Fruit fly (Drosophila melanogaster) whole organism, embryonic: ENCODE data around the gene CG13138.

ENCODE experiments used
- Aef1 ChIP-seq: fragments of 200-800 bp; sonication (Bioruptor generic); IDR thresholded peaks from 3 replicates; pipeline ENCODE4 v1.3.6; 2022; ENCODE audit warnings: missing biosample characterization, missing genetic modification characterization
- B-H2 ChIP-seq: fragments of 200-800 bp; sonication (Bioruptor generic); optimal IDR thresholded peaks from 2 replicates; lab custom pipeline; 2018; ENCODE audit warnings: missing biosample characterization, mild to moderate bottlenecking, missing genetic modification characterization
- CG10267 ChIP-seq: fragments of 200-800 bp; sonication (Bioruptor generic); optimal IDR thresholded peaks from 2 replicates; lab custom pipeline; 2018; ENCODE audit warnings: missing biosample characterization, mild to moderate bottlenecking, missing genetic modification characterization, moderate library complexity
- CG12071 ChIP-seq: fragments of 200-800 bp; sonication (Bioruptor generic); optimal IDR thresholded peaks from 3 replicates; lab custom pipeline; 2018; ENCODE audit warnings: missing biosample characterization, mild to moderate bottlenecking, missing genetic modification characterization
- CG12299 ChIP-seq: fragments of 200-800 bp; sonication (Bioruptor generic); optimal IDR thresholded peaks from 2 replicates; lab custom pipeline; 2018; ENCODE audit warnings: missing biosample characterization, mild to moderate bottlenecking, missing genetic modification characterization
- CG12391 ChIP-seq: fragments of 200-800 bp; sonication (Bioruptor generic); optimal IDR thresholded peaks from 3 replicates; lab custom pipeline; 2018; ENCODE audit warnings: missing biosample characterization, mild to moderate bottlenecking, missing genetic modification characterization, moderate library complexity
- CG13287 ChIP-seq: fragments of 200-800 bp; sonication (Bioruptor generic); IDR thresholded peaks from 2 replicates; pipeline ENCODE4 v1.3.6; 2022; ENCODE audit warnings: missing biosample characterization, missing genetic modification characterization; ENCODE audit not compliant: partially characterized antibody
- CG14710 ChIP-seq: fragments of 200-800 bp; sonication (Bioruptor generic); optimal IDR thresholded peaks from 3 replicates; lab custom pipeline; 2019; ENCODE audit warnings: missing biosample characterization, mild to moderate bottlenecking, missing genetic modification characterization, moderate library complexity
- CG1602 ChIP-seq: fragments of 200-800 bp; sonication (Bioruptor generic); optimal IDR thresholded peaks from 3 replicates; lab custom pipeline; 2016; ENCODE audit warnings: missing biosample characterization, missing genetic modification characterization
- CG17829 ChIP-seq: fragments of 200-800 bp; optimal IDR thresholded peaks from 2 replicates; lab custom pipeline; 2019; ENCODE audit warnings: missing biosample characterization, mild to moderate bottlenecking, missing genetic modification characterization, moderate library complexity
- CG30403 ChIP-seq: fragments of 200-800 bp; sonication (Bioruptor generic); optimal IDR thresholded peaks from 3 replicates; lab custom pipeline; 2016; ENCODE audit warnings: missing biosample characterization, missing genetic modification characterization
- CG32532 ChIP-seq: fragments of 200-800 bp; sonication (Bioruptor generic); IDR thresholded peaks from 2 replicates; pipeline ENCODE4 v1.3.6; 2022; ENCODE audit warnings: missing biosample characterization, missing genetic modification characterization
- CG33557 ChIP-seq: fragments of 200-800 bp; sonication (Bioruptor generic); optimal IDR thresholded peaks from 2 replicates; lab custom pipeline; 2019; ENCODE audit warnings: missing biosample characterization, mild to moderate bottlenecking, missing genetic modification characterization, moderate library complexity
- CG34376 ChIP-seq: fragments of 200-800 bp; sonication (Bioruptor generic); optimal IDR thresholded peaks from 2 replicates; lab custom pipeline; 2018; ENCODE audit warnings: missing biosample characterization, mild to moderate bottlenecking, missing genetic modification characterization
- CG7839 ChIP-seq: fragments of 200-800 bp; sonication (Bioruptor generic); optimal IDR thresholded peaks from 3 replicates; lab custom pipeline; 2018; ENCODE audit warnings: missing biosample characterization, mild to moderate bottlenecking, missing genetic modification characterization, moderate library complexity
- CG8290 ChIP-seq, 3 experiments: fragments of 200-800 bp; sonication (Bioruptor generic); optimal IDR thresholded peaks; 2 replicates each; lab custom pipeline; 2016 to 2019; ENCODE audit warnings: missing biosample characterization in 3 of 3, missing genetic modification characterization in 3 of 3, mild to moderate bottlenecking in 2 of 3, moderate library complexity in 1 of 3
- CG8359 ChIP-seq: fragments of 200-800 bp; sonication (Bioruptor generic); optimal IDR thresholded peaks from 2 replicates; lab custom pipeline; 2017; ENCODE audit warnings: missing biosample characterization, mild to moderate bottlenecking, missing genetic modification characterization, borderline replicate concordance
- CG8924 ChIP-seq: fragments of 200-800 bp; optimal IDR thresholded peaks from 3 replicates; lab custom pipeline; 2019; ENCODE audit warnings: missing biosample characterization, mild to moderate bottlenecking, missing genetic modification characterization, moderate library complexity
- Dbx ChIP-seq: fragments of 200-800 bp; sonication (Bioruptor generic); IDR thresholded peaks from 3 replicates; pipeline ENCODE4 v1.3.6; 2022; ENCODE audit warnings: missing biosample characterization, missing genetic modification characterization
- Dip3 ChIP-seq: fragments of 200-800 bp; sonication (Bioruptor generic); optimal IDR thresholded peaks from 3 replicates; lab custom pipeline; 2016; ENCODE audit warnings: missing biosample characterization, missing genetic modification characterization
- Doc3 ChIP-seq: fragments of 200-800 bp; sonication (Bioruptor generic); IDR thresholded peaks from 3 replicates; pipeline ENCODE4 v1.3.6; 2022; ENCODE audit warnings: missing biosample characterization, missing genetic modification characterization; ENCODE audit not compliant: partially characterized antibody
- Dp ChIP-seq: fragments of 200-800 bp; sonication (Bioruptor generic); optimal IDR thresholded peaks from 2 replicates; lab custom pipeline; 2018; ENCODE audit warnings: missing biosample characterization, mild to moderate bottlenecking, missing genetic modification characterization, moderate library complexity
- Dref ChIP-seq: fragments of 200-800 bp; sonication (Bioruptor generic); IDR thresholded peaks from 2 replicates; pipeline ENCODE4 v1.3.6; 2022; ENCODE audit warnings: missing biosample characterization, missing genetic modification characterization
- Eip74EF ChIP-seq, 2 experiments: fragments of 200-800 bp in 1 of 2; fragments of >200 bp in 1 of 2; sonication (Bioruptor generic) in 1 of 2; optimal IDR thresholded peaks; 2 replicates each; lab custom pipeline; 2017 to 2019; ENCODE audit warnings: missing biosample characterization in 2 of 2, missing genetic modification characterization in 2 of 2, mild to moderate bottlenecking in 1 of 2, moderate library complexity in 1 of 2
- Ets65A ChIP-seq: fragments of 200-800 bp; sonication (Bioruptor generic); peaks from one replicate; lab custom pipeline; 2016; ENCODE audit warnings: missing biosample characterization, missing genetic modification characterization
- Fer2 ChIP-seq: fragments of 200-800 bp; sonication (Bioruptor generic); optimal IDR thresholded peaks from 2 replicates; lab custom pipeline; 2018; ENCODE audit warnings: missing biosample characterization, mild to moderate bottlenecking, missing genetic modification characterization, moderate library complexity
- Jarid2 ChIP-seq: fragments of 200-800 bp; sonication (Bioruptor generic); optimal IDR thresholded peaks from 3 replicates; lab custom pipeline; 2017; ENCODE audit warnings: mild to moderate bottlenecking, missing biosample characterization, missing genetic modification reagents, missing genetic modification characterization
- Med ChIP-seq: fragments of 200-800 bp; sonication (Bioruptor generic); peaks from one replicate; lab custom pipeline; 2016; ENCODE audit warnings: missing biosample characterization, missing genetic modification characterization, mild to moderate bottlenecking, inconsistent platforms, moderate library complexity
- Nf-YC ChIP-seq: fragments of 200-800 bp; optimal IDR thresholded peaks from 3 replicates; lab custom pipeline; 2019; ENCODE audit warnings: missing biosample characterization, mild to moderate bottlenecking, missing genetic modification characterization, moderate library complexity
- Tbp ChIP-seq: fragments of >200 bp; optimal IDR thresholded peaks from 2 replicates; lab custom pipeline; 2018; ENCODE audit warnings: missing biosample characterization, missing genetic modification characterization
- Xbp1 ChIP-seq: fragments of 200-800 bp; sonication (Bioruptor generic); optimal IDR thresholded peaks from 3 replicates; lab custom pipeline; 2016; ENCODE audit warnings: missing biosample characterization, mild to moderate bottlenecking, missing genetic modification characterization
- YL-1 ChIP-seq: fragments of 200-800 bp; sonication (Bioruptor generic); optimal IDR thresholded peaks from 3 replicates; lab custom pipeline; 2017; ENCODE audit warnings: missing biosample characterization, mild to moderate bottlenecking, missing genetic modification characterization
- crp ChIP-seq, 2 experiments: fragments of 200-800 bp; sonication (Bioruptor generic); optimal IDR thresholded peaks; 2 replicates in 1 of 2; 3 replicates in 1 of 2; lab custom pipeline; 2017; ENCODE audit warnings: missing biosample characterization in 2 of 2, missing genetic modification characterization in 2 of 2, mild to moderate bottlenecking in 1 of 2, moderate library complexity in 1 of 2
- danr ChIP-seq: fragments of 200-800 bp; sonication (Bioruptor generic); IDR thresholded peaks from 2 replicates; pipeline ENCODE4 v1.3.6; 2022; ENCODE audit warnings: missing biosample characterization, missing genetic modification characterization
- en ChIP-seq: fragments of 200-800 bp; sonication (Bioruptor generic); optimal IDR thresholded peaks from 2 replicates; lab custom pipeline; 2016; ENCODE audit warnings: missing biosample characterization, missing genetic modification characterization
- esg ChIP-seq: fragments of 200-800 bp; sonication (Bioruptor generic); conservative IDR thresholded peaks from 2 replicates; pipeline ENCODE4 v1.3.6; 2022; ENCODE audit warnings: missing biosample characterization, missing genetic modification characterization
- exex ChIP-seq: fragments of 200-800 bp; sonication (Bioruptor generic); optimal IDR thresholded peaks from 4 replicates; lab custom pipeline; 2018; ENCODE audit warnings: missing biosample characterization, mild to moderate bottlenecking, missing genetic modification characterization, moderate library complexity
- fd3F ChIP-seq: fragments of 200-800 bp; sonication (Bioruptor generic); optimal IDR thresholded peaks from 2 replicates; lab custom pipeline; 2018; ENCODE audit warnings: missing biosample characterization, mild to moderate bottlenecking, missing genetic modification characterization, moderate library complexity
- gro ChIP-seq: fragments of 200-800 bp; sonication (Bioruptor generic); optimal IDR thresholded peaks from 2 replicates; lab custom pipeline; 2016; ENCODE audit warnings: missing biosample characterization, missing genetic modification characterization
- nau ChIP-seq: fragments of 200-800 bp; sonication (Bioruptor generic); optimal IDR thresholded peaks from 3 replicates; lab custom pipeline; 2017; ENCODE audit warnings: missing biosample characterization, mild to moderate bottlenecking, missing genetic modification characterization, missing genetic modification reagents
- p53 ChIP-seq: fragments of 200-800 bp; sonication (Bioruptor generic); optimal IDR thresholded peaks from 2 replicates; lab custom pipeline; 2016; ENCODE audit warnings: missing biosample characterization, missing genetic modification characterization
- pzg ChIP-seq: fragments of 200-800 bp; sonication (Bioruptor generic); optimal IDR thresholded peaks from 3 replicates; lab custom pipeline; 2018; ENCODE audit warnings: missing biosample characterization, mild to moderate bottlenecking, missing genetic modification characterization, moderate library complexity
- rib ChIP-seq: fragments of 200-800 bp; sonication (Bioruptor generic); IDR thresholded peaks from 2 replicates; pipeline ENCODE4 v1.3.6; 2022; ENCODE audit warnings: missing biosample characterization, missing genetic modification characterization
- run ChIP-seq: fragments of 200-800 bp; sonication (Bioruptor generic); optimal IDR thresholded peaks from 3 replicates; lab custom pipeline; 2018; ENCODE audit warnings: missing biosample characterization, mild to moderate bottlenecking, missing genetic modification characterization
- sens ChIP-seq: fragments of 200-800 bp; sonication (Bioruptor generic); peaks from one replicate; lab custom pipeline; 2016; ENCODE audit warnings: missing biosample characterization, missing genetic modification characterization
- sens-2 ChIP-seq: fragments of 200-800 bp; sonication (Bioruptor generic); IDR thresholded peaks from 2 replicates; pipeline ENCODE4 v1.3.6; 2022; ENCODE audit warnings: missing biosample characterization, missing genetic modification characterization
- slp2 ChIP-seq: fragments of 200-800 bp; sonication (Bioruptor generic); optimal IDR thresholded peaks from 2 replicates; lab custom pipeline; 2016; ENCODE audit warnings: missing biosample characterization, missing genetic modification characterization
- sug ChIP-seq: fragments of 200-800 bp; optimal IDR thresholded peaks from 2 replicates; lab custom pipeline; 2019; ENCODE audit warnings: missing biosample characterization, mild to moderate bottlenecking, missing genetic modification characterization, moderate library complexity
- unpg ChIP-seq: fragments of 200-800 bp; sonication (Bioruptor generic); optimal IDR thresholded peaks from 3 replicates; lab custom pipeline; 2018; ENCODE audit warnings: missing biosample characterization, mild to moderate bottlenecking, missing genetic modification characterization, moderate library complexity
- wor ChIP-seq: fragments of 200-800 bp; sonication (Bioruptor generic); IDR thresholded peaks from 2 replicates; pipeline ENCODE4 v1.3.6; 2022; ENCODE audit warnings: missing biosample characterization, missing genetic modification characterization

The CG13138 gene

dm6 chr2L:10341405-10341804 is 39.6 kb upstream of the CG13138 start, which contains the start of gene CG31715 (continued):
- TF ChIP-seq Nf-YC (peak; percentile 14), p53 (no peak), CG32532 (GFP tag; lab: Robert Waterston, UW) (peak; percentile 58; the same call in 1 of the 2 replicates), Ets65A (peak; percentile 51), Tbp (GFP tag; lab: Kevin White, UChicago) (no peak), rib (GFP tag; lab: Robert Waterston, UW) (peak; percentile 49; the same call in 1 of the 2 replicates), Aef1 (GFP tag; lab: Robert Waterston, UW) (no peak), sug (tag; lab: Kevin White, UChicago) (peak; percentile 15), run (no peak), CG13287 (GFP tag; lab: Robert Waterston, UW) (peak; percentile 63), wor (GFP tag; lab: Robert Waterston, UW) (no peak), gro (GFP tag; lab: Kevin White, UChicago) (no peak), CG12299 (no peak), CG17829 (peak; percentile 16), Doc3 (peak; percentile 38; the same call in 2 of the 3 replicates), fd3F (no peak), Dref (peak; percentile 57), nau (GFP tag; lab: Kevin White, UChicago) (no peak), sens-2 (GFP tag; lab: Robert Waterston, UW) (no peak), Dbx (GFP tag; lab: Robert Waterston, UW) (peak; percentile 62; the same call in 1 of the 3 replicates), esg (GFP tag; lab: Robert Waterston, UW) (0 out of 2 replicates have a peak, but pooled peaks have one; percentile 11), crp (GFP tag; optimal IDR thresholded peaks at IDR 0.05; lab: Kevin White, UChicago) (peak in 1 of 2 experiments; percentile 56), CG12071 (GFP tag; lab: Kevin White, UChicago) (no peak), CG10267 (peak; percentile 14), CG8924 (peak; percentile 39), sens (GFP tag; lab: Kevin White, UChicago) (peak; percentile 77), CG33557 (GFP tag; lab: Kevin White, UChicago) (no peak), Xbp1 (GFP tag; lab: Kevin White, UChicago) (peak; percentile 20), Eip74EF (GFP tag; optimal IDR thresholded peaks at IDR 0.05; lab: Kevin White, UChicago) (no peak), danr (GFP tag; lab: Robert Waterston, UW) (no peak), unpg (GFP tag; lab: Kevin White, UChicago) (peak; percentile 40), exex (tag; lab: Kevin White, UChicago) (no peak), Dip3 (GFP tag; lab: Kevin White, UChicago) (no peak), Dp (GFP tag; lab: Kevin White, UChicago) (peak; percentile 12), slp2 (GFP tag; lab: Kevin White, UChicago) (no peak), Jarid2 (GFP tag; lab: Kevin White, UChicago) (no peak), Fer2 (tag; lab: Kevin White, UChicago) (no peak), CG14710 (tag; lab: Kevin White, UChicago) (peak; percentile 23), CG8290 (GFP tag; optimal IDR thresholded peaks at IDR 0.05; lab: Kevin White, UChicago) (peak; percentile 19), CG8290 (tag; optimal IDR thresholded peaks at IDR 0.05; lab: Kevin White, UChicago) (peak in 1 of 2 experiments; percentile 40), CG34376 (GFP tag; lab: Kevin White, UChicago) (peak; percentile 5), CG8359 (GFP tag; lab: Kevin White, UChicago) (no peak), CG7839 (tag; lab: Kevin White, UChicago) (peak; percentile 13), pzg (GFP tag; lab: Kevin White, UChicago) (peak; percentile 42), CG30403 (peak; percentile 16), YL-1 (GFP tag; lab: Kevin White, UChicago) (peak; percentile 21), CG12391 (peak; percentile 54), B-H2 (GFP tag; lab: Kevin White, UChicago) (peak; percentile 19), Med (peak; percentile 79), en (GFP tag; lab: Kevin White, UChicago) (no peak), CG1602 (no peak)
